Fruit fly (Drosophila melanogaster) whole organism, adult: ENCODE results near the gene CG3184.

Experiments
- CG11617 ChIP-seq: fragments of 200-800 bp; sonication (Bioruptor generic); optimal IDR thresholded peaks from 2 replicates; lab custom pipeline; 2017; ENCODE audit warnings: mild to moderate bottlenecking, missing biosample characterization, missing genetic modification reagents, missing genetic modification characterization
- CG12768 ChIP-seq: fragments of 200-800 bp; sonication (Bioruptor generic); optimal IDR thresholded peaks from 2 replicates; lab custom pipeline; 2017; ENCODE audit warnings: missing biosample characterization, missing genetic modification characterization, mild to moderate bottlenecking, moderate library complexity, missing genetic modification reagents
- CG14711 ChIP-seq: fragments of 200-800 bp; sonication (Bioruptor generic); optimal IDR thresholded peaks from 2 replicates; lab custom pipeline; 2018; ENCODE audit warnings: missing biosample characterization, mild to moderate bottlenecking, missing genetic modification characterization, moderate library complexity
- CG1620 ChIP-seq: fragments of 200-800 bp; sonication (Bioruptor generic); optimal IDR thresholded peaks from 2 replicates; lab custom pipeline; 2016; ENCODE audit warnings: missing biosample characterization, missing genetic modification characterization
- CG33017 ChIP-seq: fragments of 200-800 bp; sonication (Bioruptor generic); optimal IDR thresholded peaks from 2 replicates; lab custom pipeline; 2018; ENCODE audit warnings: missing biosample characterization, mild to moderate bottlenecking, missing genetic modification characterization, moderate library complexity
- CG5204 ChIP-seq: fragments of 200-800 bp; sonication (Bioruptor generic); optimal IDR thresholded peaks from 2 replicates; lab custom pipeline; 2016; ENCODE audit warnings: missing biosample characterization, missing genetic modification characterization
- CG7045 ChIP-seq: fragments of 200-800 bp; sonication (Bioruptor generic); optimal IDR thresholded peaks from 2 replicates; lab custom pipeline; 2017; ENCODE audit warnings: missing biosample characterization, mild to moderate bottlenecking, missing genetic modification characterization
- CG7101 ChIP-seq: fragments of 200-800 bp; sonication (Bioruptor generic); optimal IDR thresholded peaks from 2 replicates; lab custom pipeline; 2018; ENCODE audit warnings: missing biosample characterization, mild to moderate bottlenecking, missing genetic modification characterization, moderate library complexity
- Clk ChIP-seq: fragments of 200-800 bp; sonication (Bioruptor generic); optimal IDR thresholded peaks from 2 replicates; lab custom pipeline; 2017; ENCODE audit warnings: missing biosample characterization, missing genetic modification characterization
- Crg-1 ChIP-seq: fragments of 200-800 bp; sonication (Bioruptor generic); optimal IDR thresholded peaks from 2 replicates; lab custom pipeline; 2016; ENCODE audit warnings: missing biosample characterization, missing genetic modification characterization
- Hr96 ChIP-seq: fragments of 200-800 bp; sonication (Bioruptor generic); optimal IDR thresholded peaks from 2 replicates; lab custom pipeline; 2016; ENCODE audit warnings: missing biosample characterization, missing genetic modification characterization
- Mnt ChIP-seq: fragments of 200-800 bp; sonication (Bioruptor generic); optimal IDR thresholded peaks from 2 replicates; lab custom pipeline; 2016; ENCODE audit warnings: missing biosample characterization, mild to moderate bottlenecking, missing genetic modification characterization
- bab1 ChIP-seq: fragments of 200-800 bp; sonication (Bioruptor generic); optimal IDR thresholded peaks from 3 replicates; lab custom pipeline; 2019; ENCODE audit warnings: missing biosample characterization, mild to moderate bottlenecking, missing genetic modification characterization, moderate library complexity
- cic ChIP-seq: fragments of 200-800 bp; sonication (Bioruptor generic); optimal IDR thresholded peaks from 2 replicates; lab custom pipeline; 2017; ENCODE audit warnings: missing biosample characterization, mild to moderate bottlenecking, missing genetic modification characterization, moderate library complexity
- cnc ChIP-seq, 2 experiments: fragments of >200 bp; optimal IDR thresholded peaks; 2 replicates each; lab custom pipeline; 2017
- kay ChIP-seq: fragments of 200-800 bp; sonication (Bioruptor generic); peaks from one replicate; lab custom pipeline; 2016; ENCODE audit warnings: missing biosample characterization, missing genetic modification characterization, borderline replicate concordance
- ovo ChIP-seq: fragments of 200-800 bp; sonication (Bioruptor generic); optimal IDR thresholded peaks from 2 replicates; lab custom pipeline; 2016; ENCODE audit warnings: missing biosample characterization, missing genetic modification characterization
- pad ChIP-seq: fragments of 200-800 bp; sonication (Bioruptor generic); optimal IDR thresholded peaks from 3 replicates; lab custom pipeline; 2017; ENCODE audit warnings: missing biosample characterization, missing genetic modification characterization, mild to moderate bottlenecking, moderate library complexity, missing genetic modification reagents
- tj ChIP-seq: fragments of 200-800 bp; sonication (Bioruptor generic); optimal IDR thresholded peaks from 3 replicates; lab custom pipeline; 2017; ENCODE audit warnings: missing biosample characterization, mild to moderate bottlenecking, missing genetic modification characterization, moderate library complexity
- toe ChIP-seq: fragments of 200-800 bp; sonication (Bioruptor generic); optimal IDR thresholded peaks from 2 replicates; lab custom pipeline; 2016; ENCODE audit warnings: missing biosample characterization, missing genetic modification characterization

CG3184 gene

DNA sequence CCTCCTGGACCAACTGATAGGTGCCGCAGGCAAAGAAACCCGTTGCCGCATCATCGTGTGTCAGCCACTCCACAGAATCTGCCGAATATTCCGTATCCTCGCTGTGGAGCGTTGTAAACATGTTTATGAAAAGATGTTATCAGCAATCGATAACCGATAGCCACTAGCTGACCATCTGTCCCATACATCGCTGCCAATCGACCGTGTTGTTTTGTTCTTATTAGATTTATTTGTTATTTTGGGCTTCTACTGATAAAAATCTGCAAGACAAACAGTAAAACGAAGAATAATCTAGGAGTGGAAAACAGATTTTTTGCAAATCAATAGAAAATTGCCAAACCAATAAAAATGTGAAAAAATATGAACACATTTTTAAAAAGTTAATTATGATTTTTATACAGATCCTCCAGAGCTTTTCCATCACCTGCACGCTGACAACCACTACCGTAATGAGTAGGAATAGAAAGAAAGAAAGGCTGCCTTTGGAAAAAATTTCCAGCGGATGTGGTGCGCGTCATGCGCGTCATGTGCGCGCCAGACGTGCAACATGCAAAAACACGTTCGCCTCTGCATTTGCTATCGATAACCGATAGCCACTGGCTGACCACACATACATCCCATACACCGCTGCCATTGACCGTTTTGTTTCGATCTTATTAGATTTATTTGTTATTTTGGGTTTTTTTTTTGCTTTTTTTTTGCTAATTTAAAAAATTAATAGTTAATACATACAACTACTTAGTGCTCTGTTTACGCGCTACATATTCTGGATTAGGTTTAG, at the start of gene CG3184:
Gene CG3184 (minus strand): TSS at position 155 of the 781 bp plus-strand sequence.
- TF ChIP-seq Mnt (GFP tag; lab: Kevin White, UChicago) (peak; percentile 12), CG11617 (peak; percentile 19), CG12768 (GFP tag; lab: Kevin White, UChicago) (no peak), CG1620 (GFP tag; lab: Kevin White, UChicago) (peak; percentile 31), tj (GFP tag; lab: Kevin White, UChicago) (peak; percentile 8), pad (GFP tag; lab: Kevin White, UChicago) (peak; percentile 4), Clk (no peak)

DNA sequence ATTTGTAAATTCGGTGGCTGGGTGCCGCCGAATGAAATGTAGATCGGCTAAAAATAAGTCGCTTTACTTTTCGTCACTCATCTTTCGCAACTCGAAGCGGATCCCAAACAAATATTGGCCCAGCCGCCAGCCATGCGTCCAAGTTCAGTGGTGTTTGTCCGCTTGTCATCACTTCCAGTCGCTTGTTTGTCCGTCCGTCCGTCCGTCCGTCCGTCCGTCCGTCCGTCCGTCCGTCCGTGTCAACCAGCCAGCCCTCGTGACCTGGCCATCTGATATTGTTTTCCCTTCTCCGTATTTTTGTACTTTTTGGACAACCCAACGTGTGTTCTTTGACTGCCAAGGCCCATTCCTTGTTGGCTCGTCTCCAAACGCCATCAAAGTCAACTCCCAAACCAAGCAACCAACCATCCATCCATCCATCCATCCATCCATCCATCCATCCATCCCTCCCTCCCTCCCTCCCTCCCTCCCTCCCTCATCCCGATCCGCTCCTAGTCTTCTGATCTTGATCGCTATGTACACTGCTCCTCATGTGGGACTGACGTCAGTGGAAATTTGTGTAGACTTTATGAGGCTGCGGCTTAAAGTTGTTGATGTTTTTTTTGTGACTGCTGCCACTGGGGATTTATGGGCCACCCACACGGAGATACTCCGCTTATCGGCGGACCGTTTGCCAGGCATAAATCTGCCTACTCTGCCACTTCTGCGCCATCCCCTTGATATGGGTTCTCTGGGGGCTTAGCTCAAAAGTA, 44.9 kb upstream of the CG3184 start:
- TF ChIP-seq CG7101 (no peak), CG5204 (GFP tag; lab: Kevin White, UChicago) (no peak), CG1620 (GFP tag; lab: Kevin White, UChicago) (no peak), CG7045 (no peak), cnc (optimal IDR thresholded peaks at IDR 0.05; lab: Kevin White, UChicago) (no peak)

DNA sequence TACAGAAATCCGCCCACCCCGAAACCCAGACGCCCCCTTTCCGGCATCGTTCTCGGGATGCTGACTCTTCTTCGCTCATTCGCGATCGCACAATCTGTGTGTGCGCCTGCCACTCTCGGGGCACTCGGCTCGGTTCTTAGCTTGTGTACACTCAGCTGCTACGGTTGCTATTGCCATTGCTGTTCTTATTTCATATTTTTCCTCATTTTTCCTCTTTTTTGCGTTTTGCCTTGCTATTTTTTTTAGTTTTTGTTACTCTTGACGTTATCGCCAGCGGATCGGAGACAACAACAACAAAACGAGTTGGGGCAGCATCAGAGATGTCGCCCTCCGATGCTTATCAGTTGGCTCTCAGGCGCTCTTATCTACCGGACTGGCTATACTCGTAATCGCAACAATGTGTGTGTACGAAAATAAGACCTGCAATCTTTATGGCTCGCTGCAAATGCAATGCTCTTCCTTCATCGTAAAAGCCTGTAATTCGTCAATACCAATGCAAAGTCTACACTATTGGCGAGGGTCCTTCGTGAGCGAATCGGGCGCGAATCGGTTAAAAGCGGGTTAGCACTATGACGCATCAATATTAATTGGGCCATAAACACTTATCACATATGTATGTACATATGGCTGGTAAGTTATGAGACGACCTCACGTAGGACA, 42.2 kb upstream of the CG3184 start:
- TF ChIP-seq kay (GFP tag; lab: Kevin White, UChicago): peak; percentile 26
- TF ChIP-seq CG33017: no peak

DNA sequence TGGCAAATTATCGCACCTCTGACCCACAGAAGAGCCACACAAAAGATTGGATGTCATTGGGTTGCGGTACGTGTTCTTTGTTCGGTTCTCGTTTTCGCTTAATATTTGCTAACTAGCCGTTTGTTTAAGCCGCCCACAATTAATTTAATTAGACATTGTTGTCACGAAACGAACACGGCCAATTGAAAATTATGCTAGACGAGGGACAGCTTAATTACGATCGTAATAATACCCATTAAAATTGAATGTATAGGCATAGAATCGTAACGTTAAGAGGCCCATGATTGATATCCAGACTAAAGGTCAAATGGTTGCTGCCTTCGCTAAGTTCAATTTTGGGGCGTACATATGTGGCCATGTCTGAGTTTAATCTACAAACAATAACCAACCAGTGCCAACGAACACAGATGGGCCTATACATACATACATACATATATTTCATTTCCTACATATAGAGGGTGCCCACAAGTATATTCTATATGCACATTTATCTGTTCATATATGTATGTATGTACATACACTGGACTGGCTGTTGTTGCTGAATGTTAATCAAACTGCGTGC, 40.1 kb upstream of the CG3184 start:
- peak; percentile 0 for TF ChIP-seq kay (GFP tag; lab: Kevin White, UChicago)
- TF ChIP-seq Clk: no peak
- TF ChIP-seq CG1620 (GFP tag; lab: Kevin White, UChicago): no peak
- TF ChIP-seq toe (GFP tag; lab: Kevin White, UChicago): no peak

DNA sequence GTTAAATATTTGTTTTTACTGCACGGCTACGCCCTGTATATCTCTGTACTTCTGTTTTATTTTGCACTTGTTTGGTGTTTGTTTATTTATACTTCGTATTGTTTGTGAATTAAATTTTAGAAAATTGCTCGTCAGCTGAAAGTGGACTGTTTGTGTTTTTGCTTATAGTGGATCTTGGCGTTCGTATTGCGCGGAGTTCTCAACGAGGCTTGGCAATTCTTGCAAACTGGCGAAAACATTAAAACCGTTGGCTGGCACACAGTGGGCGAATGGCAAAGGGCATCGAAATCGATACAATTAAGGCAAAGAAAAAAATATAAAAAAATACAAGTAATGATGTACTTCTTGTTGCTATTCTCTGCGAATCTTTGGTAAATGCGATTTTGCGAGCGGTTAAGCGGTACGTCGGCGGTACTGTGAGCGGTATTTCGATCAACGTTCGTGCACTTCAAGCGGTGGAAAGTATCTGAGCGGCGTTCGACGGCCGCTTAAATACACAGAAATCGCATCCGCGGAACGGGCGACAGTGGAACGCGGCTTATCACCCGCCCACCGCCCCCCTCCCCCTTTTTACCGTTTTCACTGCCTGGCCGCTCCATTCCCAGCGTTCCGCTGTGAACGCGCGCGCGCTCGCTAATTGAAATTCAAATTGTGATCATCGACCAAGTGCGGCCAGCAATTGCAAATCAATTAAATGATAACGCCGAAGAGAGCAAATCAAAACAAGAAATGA, 38.4 kb upstream of the CG3184 start:
- no peak for TF ChIP-seq kay (GFP tag; lab: Kevin White, UChicago)
- TF ChIP-seq ovo (GFP tag; lab: Kevin White, UChicago): peak; percentile 71
- no peak for TF ChIP-seq Crg-1 (GFP tag; lab: Kevin White, UChicago)
- TF ChIP-seq CG7101: no peak
- no peak for TF ChIP-seq cic (GFP tag; lab: Kevin White, UChicago)
- TF ChIP-seq tj (GFP tag; lab: Kevin White, UChicago): peak; percentile 90
- no peak for TF ChIP-seq CG11617
- no peak for TF ChIP-seq CG7045
- no peak for TF ChIP-seq CG14711 (tag; lab: Kevin White, UChicago)
- TF ChIP-seq CG1620 (GFP tag; lab: Kevin White, UChicago): no peak
- TF ChIP-seq bab1 (GFP tag; lab: Kevin White, UChicago): peak; percentile 50
- no peak for TF ChIP-seq CG5204 (GFP tag; lab: Kevin White, UChicago)
- TF ChIP-seq CG33017: no peak
- TF ChIP-seq Clk: no peak
- no peak for TF ChIP-seq Mnt (GFP tag; lab: Kevin White, UChicago)

DNA sequence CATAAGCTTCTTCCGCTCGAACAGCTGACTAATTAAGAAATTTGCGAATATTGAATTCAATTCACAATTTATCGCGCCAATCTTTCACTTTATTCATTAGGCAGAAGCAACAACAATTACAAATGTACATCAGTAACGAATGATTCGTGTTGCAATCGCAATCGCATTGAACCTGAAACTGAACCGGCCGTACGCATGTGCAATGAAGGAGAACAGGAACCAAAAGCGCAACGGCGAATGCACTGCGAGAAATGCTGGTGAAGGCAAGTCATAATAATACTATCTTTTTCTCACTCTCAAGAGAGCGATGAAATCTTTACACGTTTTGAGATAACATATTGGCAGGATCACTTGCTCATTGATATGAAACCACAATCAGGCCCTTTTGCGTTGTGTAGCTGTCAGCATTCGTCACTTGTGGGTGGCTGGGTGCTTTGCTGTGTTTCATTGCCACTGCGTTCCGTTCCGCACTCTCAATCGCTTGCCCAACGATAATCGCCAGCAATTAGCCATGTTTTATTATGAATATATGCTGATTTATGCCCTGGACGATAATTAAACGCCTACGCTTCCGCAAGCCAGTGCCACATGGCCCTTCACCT, 36.4 kb upstream of the CG3184 start:
- no peak for TF ChIP-seq tj (GFP tag; lab: Kevin White, UChicago)
- TF ChIP-seq bab1 (GFP tag; lab: Kevin White, UChicago): no peak
- no peak for TF ChIP-seq Mnt (GFP tag; lab: Kevin White, UChicago)
- no peak for TF ChIP-seq Hr96 (GFP tag; lab: Kevin White, UChicago)
- TF ChIP-seq pad (GFP tag; lab: Kevin White, UChicago): no peak
- no peak for TF ChIP-seq cnc (optimal IDR thresholded peaks at IDR 0.05; lab: Kevin White, UChicago)
- TF ChIP-seq CG1620 (GFP tag; lab: Kevin White, UChicago): no peak
